Fruit fly (Drosophila melanogaster): ENCODE data around the gene CG6310.

Gene CG6310

DNA sequence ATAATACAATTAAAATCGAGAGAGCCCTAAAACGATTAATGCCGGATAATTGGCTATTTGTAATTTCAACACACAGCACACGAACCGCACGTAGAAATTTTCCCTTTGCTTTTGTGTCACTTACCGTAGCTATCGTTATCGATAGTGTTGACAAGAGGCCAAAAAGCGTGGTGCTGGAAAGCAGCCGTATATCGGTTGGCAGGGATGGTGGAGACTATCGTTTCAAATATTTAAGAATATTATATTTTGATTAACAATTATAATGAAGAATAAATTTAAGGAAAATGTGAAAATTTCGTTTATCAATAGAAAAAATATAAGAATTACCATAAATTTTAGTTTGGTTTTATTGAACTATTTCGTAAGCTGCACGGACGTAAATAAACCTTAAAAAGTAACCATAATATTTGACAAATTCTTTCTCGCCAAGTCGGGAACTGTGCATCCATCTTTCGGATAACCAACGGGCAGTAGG lies 23.4 kb upstream of the CG6310 start, which contains the start of gene JIL-1 (continued):
- TF ChIP-seq Dek (tag; optimal IDR thresholded peaks at IDR 0.05) = peak; percentile 65
- TF ChIP-seq eyg (GFP tag; optimal IDR thresholded peaks at IDR 0.05) = no peak
- TF ChIP-seq ken (GFP tag; IDR thresholded peaks at IDR 0.05) = peak; percentile 81
- no peak for TF ChIP-seq CG6654 (GFP tag; optimal IDR thresholded peaks at IDR 0.05)
- TF ChIP-seq CG14050 (GFP tag; IDR thresholded peaks at IDR 0.05) = peak; percentile 66; the same call in 2 of the 3 replicates
- TF ChIP-seq Antp (GFP tag; optimal IDR thresholded peaks at IDR 0.05) = peak; percentile 31
- TF ChIP-seq CG16815 (GFP tag; optimal IDR thresholded peaks at IDR 0.05) = peak; percentile 57
- TF ChIP-seq odd (GFP tag; optimal IDR thresholded peaks at IDR 0.05) = no peak
- peak; percentile 58 for TF ChIP-seq CG2116 (GFP tag; optimal IDR thresholded peaks at IDR 0.05)
- 0 out of 2 replicates have a peak, but pooled peaks have one; percentile 29 for TF ChIP-seq CG32767 (GFP tag; IDR thresholded peaks at IDR 0.05)
- TF ChIP-seq CG31365 (tag; optimal IDR thresholded peaks at IDR 0.05) = no peak
- TF ChIP-seq pum (GFP tag; optimal IDR thresholded peaks at IDR 0.05) = peak; percentile 1
- TF ChIP-seq croc (GFP tag; conservative IDR thresholded peaks at IDR 0.05) = peak; percentile 54; the same call in 2 of the 3 replicates
- peak; percentile 39 for TF ChIP-seq CG13123 (GFP tag; optimal IDR thresholded peaks at IDR 0.05)
- no peak for TF ChIP-seq sens-2 (GFP tag; IDR thresholded peaks at IDR 0.05)
- TF ChIP-seq stc (GFP tag; IDR thresholded peaks at IDR 0.05) = peak; percentile 39; the same call in 1 of the 2 replicates
- peak; percentile 67; the same call in 2 of the 4 replicates for TF ChIP-seq chinmo (GFP tag; IDR thresholded peaks at IDR 0.05; ENCODE audit: partially characterized antibody)
- TF ChIP-seq tgo (GFP tag; IDR thresholded peaks at IDR 0.05) = peak; percentile 76
- peak; percentile 60 for TF ChIP-seq CoRest (tag; optimal IDR thresholded peaks at IDR 0.05)
- TF ChIP-seq CG32532 (GFP tag; IDR thresholded peaks at IDR 0.05) = peak; percentile 88
- TF ChIP-seq stwl (tag; optimal IDR thresholded peaks at IDR 0.05) = peak; percentile 66
- TF ChIP-seq peb (GFP tag; IDR thresholded peaks at IDR 0.05) = peak; percentile 33
- peak; percentile 71 for TF ChIP-seq bcd (GFP tag; optimal IDR thresholded peaks at IDR 0.05)
- TF ChIP-seq cato (GFP tag; optimal IDR thresholded peaks at IDR 0.05; ENCODE audit: borderline replicate concordance) = peak; percentile 21
- TF ChIP-seq CG16863 (GFP tag; optimal IDR thresholded peaks at IDR 0.05) = no peak
- TF ChIP-seq onecut (GFP tag; IDR thresholded peaks at IDR 0.05) = peak; percentile 56
- TF ChIP-seq Atf3 (GFP tag; optimal IDR thresholded peaks at IDR 0.05) = no peak
- TF ChIP-seq tin (GFP tag; optimal IDR thresholded peaks at IDR 0.05) = peak; percentile 61
- peak; percentile 52 for TF ChIP-seq NC2β (GFP tag; optimal IDR thresholded peaks at IDR 0.05)
- no peak for TF ChIP-seq kni (GFP tag; optimal IDR thresholded peaks at IDR 0.05)
- TF ChIP-seq CG14965 (GFP tag; optimal IDR thresholded peaks at IDR 0.05; ENCODE audit: borderline replicate concordance) = no peak
- TF ChIP-seq inv (GFP tag; IDR thresholded peaks at IDR 0.05; ENCODE audit: partially characterized antibody) = peak; percentile 83
- TF ChIP-seq MBD-R2 (GFP tag; IDR thresholded peaks at IDR 0.05) = peak; percentile 88
- peak; percentile 24; the same call in 1 of the 3 replicates for TF ChIP-seq H15 (GFP tag; IDR thresholded peaks at IDR 0.05)
- no peak for TF ChIP-seq her (GFP tag; optimal IDR thresholded peaks at IDR 0.05)
- peak; percentile 48 for TF ChIP-seq CG4854 (GFP tag; optimal IDR thresholded peaks at IDR 0.05)
- no peak for TF ChIP-seq insv (GFP tag; optimal IDR thresholded peaks at IDR 0.05)
- peak; percentile 6 for TF ChIP-seq ewg (GFP tag; optimal IDR thresholded peaks at IDR 0.05)
- peak; percentile 37 for TF ChIP-seq CG7786 (GFP tag; optimal IDR thresholded peaks at IDR 0.05)
- TF ChIP-seq yki (optimal IDR thresholded peaks at IDR 0.05) = no peak
- no peak for TF ChIP-seq CG12299 (tag; optimal IDR thresholded peaks at IDR 0.05)
- TF ChIP-seq hbn (GFP tag; IDR thresholded peaks at IDR 0.05; ENCODE audit: partially characterized antibody) = peak; percentile 75
- TF ChIP-seq maf-S (GFP tag; optimal IDR thresholded peaks at IDR 0.05) = no peak
- no peak for TF ChIP-seq grn (GFP tag; optimal IDR thresholded peaks at IDR 0.05)
- peak; percentile 47 for TF ChIP-seq CG31441 (GFP tag; IDR thresholded peaks at IDR 0.05)
- TF ChIP-seq lmd (GFP tag; IDR thresholded peaks at IDR 0.05) = peak; percentile 76; the same call in 1 of the 2 replicates
- no peak for TF ChIP-seq CG12236 (GFP tag; optimal IDR thresholded peaks at IDR 0.05)
- TF ChIP-seq CG10959 (GFP tag; IDR thresholded peaks at IDR 0.05) = peak; percentile 56
- peak; percentile 72; the same call in 1 of the 2 replicates for TF ChIP-seq CG16779 (GFP tag; IDR thresholded peaks at IDR 0.05)
- TF ChIP-seq CG7745 (tag; optimal IDR thresholded peaks at IDR 0.05) = no peak
- TF ChIP-seq crc (GFP tag; optimal IDR thresholded peaks at IDR 0.05) = no peak
